Worm (Caenorhabditis elegans) whole organism, L1 larva: ENCODE data around the gene T28D6.6.

Experiments used
- C04F5.9 ChIP-seq: sonication (generic microtip); optimal IDR thresholded peaks from 2 replicates; lab custom pipeline; 2016; ENCODE audit warnings: missing genetic modification characterization, missing compliant biosample characterization
- C16A3.4 ChIP-seq: fragments of 150-350 bp; optimal IDR thresholded peaks from 2 replicates; lab custom pipeline; 2014; ENCODE audit warnings: missing biosample characterization, missing genetic modification characterization
- F16B12.6 ChIP-seq: fragments of 150-350 bp; optimal IDR thresholded peaks from 2 replicates; lab custom pipeline; 2014; ENCODE audit warnings: missing biosample characterization, missing genetic modification characterization
- alr-1 ChIP-seq: fragments of 200-800 bp; sonication (Bioruptor generic); optimal IDR thresholded peaks from 2 replicates; lab custom pipeline; 2018; ENCODE audit warnings: borderline replicate concordance, mild to moderate bottlenecking, missing genetic modification characterization, missing compliant biosample characterization
- aly-2 ChIP-seq: fragments of 150-350 bp; optimal IDR thresholded peaks from 2 replicates; lab custom pipeline; 2014; ENCODE audit warnings: missing biosample characterization, missing genetic modification characterization
- ama-1 ChIP-seq: fragments of 150-350 bp; optimal IDR thresholded peaks from 2 replicates; lab custom pipeline; 2014
- blmp-1 ChIP-seq: fragments of 150-350 bp; optimal IDR thresholded peaks from 2 replicates; lab custom pipeline; 2014; ENCODE audit warnings: missing biosample characterization, missing genetic modification characterization
- ceh-63 ChIP-seq: fragments of 200-800 bp; sonication (Bioruptor generic); optimal IDR thresholded peaks from 2 replicates; lab custom pipeline; 2018; ENCODE audit warnings: mild to moderate bottlenecking, missing genetic modification characterization, missing compliant biosample characterization
- ceh-8 ChIP-seq: fragments of 200-800 bp; sonication (Bioruptor generic); optimal IDR thresholded peaks from 2 replicates; lab custom pipeline; 2018; ENCODE audit warnings: mild to moderate bottlenecking, missing genetic modification characterization, moderate library complexity, missing compliant biosample characterization
- ceh-82 ChIP-seq, 3 experiments: fragments of 150-350 bp in 1 of 3; sonication (generic microtip) in 2 of 3; optimal IDR thresholded peaks; 2 replicates each; lab custom pipeline; 2014 to 2017; ENCODE audit warnings: missing biosample characterization in 3 of 3, missing genetic modification characterization in 3 of 3
- ceh-90 ChIP-seq: sonication (generic microtip); optimal IDR thresholded peaks from 2 replicates; lab custom pipeline; 2016; ENCODE audit warnings: missing genetic modification characterization, missing compliant biosample characterization
- dpl-1 ChIP-seq, 3 experiments: fragments of 150-350 bp in 2 of 3; sonication (generic microtip) in 1 of 3; optimal IDR thresholded peaks; 2 replicates each; lab custom pipeline; 2014 to 2017; ENCODE audit warnings: missing biosample characterization in 3 of 3, missing genetic modification characterization in 3 of 3, missing genetic modification reagents in 3 of 3
- dsc-1 ChIP-seq: sonication (generic microtip); optimal IDR thresholded peaks from 2 replicates; lab custom pipeline; 2016; ENCODE audit warnings: mild to moderate bottlenecking, missing genetic modification characterization, missing compliant biosample characterization
- efl-1 ChIP-seq, 4 experiments: fragments of 150-350 bp; optimal IDR thresholded peaks in 3 of 4; peaks in 1 of 4; 1 replicate in 1 of 4; 2 replicates in 3 of 4; lab custom pipeline; 2014; ENCODE audit warnings: missing biosample characterization in 2 of 4, missing genetic modification characterization in 2 of 4, missing genetic modification reagents in 2 of 4
- egl-13 ChIP-seq: sonication (generic microtip); optimal IDR thresholded peaks from 2 replicates; lab custom pipeline; 2016; ENCODE audit warnings: missing genotype, missing genetic modification reagents, missing genetic modification characterization, missing compliant biosample characterization
- elt-2 ChIP-seq: sonication (generic microtip); optimal IDR thresholded peaks from 2 replicates; lab custom pipeline; 2016; ENCODE audit warnings: missing genetic modification characterization, mild to moderate bottlenecking, inconsistent platforms, missing compliant biosample characterization, missing genetic modification reagents
- elt-3 ChIP-seq, 6 experiments: fragments of 150-350 bp in 1 of 6; sonication (generic microtip); optimal IDR thresholded peaks; 2 replicates each; lab custom pipeline; 2017 to 2018; ENCODE audit warnings: missing biosample characterization in 6 of 6, missing genetic modification characterization in 6 of 6, inconsistent platforms in 1 of 6
- ets-5 ChIP-seq: fragments of 200-800 bp; sonication (Bioruptor generic); IDR thresholded peaks from 2 replicates; pipeline ENCODE4 v1.3.6; 2022; ENCODE audit warnings: missing genetic modification characterization, missing compliant biosample characterization
- fkh-10 ChIP-seq: sonication (generic microtip); optimal IDR thresholded peaks from 2 replicates; lab custom pipeline; 2017; ENCODE audit warnings: missing biosample characterization, missing genetic modification reagents, missing genetic modification characterization
- fkh-8 ChIP-seq: sonication (generic microtip); optimal IDR thresholded peaks from 2 replicates; lab custom pipeline; 2016; ENCODE audit warnings: mild to moderate bottlenecking, missing genetic modification characterization, missing compliant biosample characterization
- fos-1 ChIP-seq: fragments of 150-350 bp; optimal IDR thresholded peaks from 2 replicates; lab custom pipeline; 2014; ENCODE audit warnings: missing biosample characterization, missing genetic modification characterization
- grh-1 ChIP-seq: fragments of 200-800 bp; sonication (Bioruptor generic); IDR thresholded peaks from 2 replicates; pipeline ENCODE4 v1.3.6; 2022; ENCODE audit warnings: missing genetic modification reagents, missing genetic modification characterization, missing compliant biosample characterization
- hpl-2 ChIP-seq: fragments of 150-350 bp; optimal IDR thresholded peaks from 2 replicates; lab custom pipeline; 2014; ENCODE audit warnings: missing biosample characterization, missing genetic modification reagents, missing genetic modification characterization
- irx-1 ChIP-seq: sonication (generic microtip); optimal IDR thresholded peaks from 2 replicates; lab custom pipeline; 2016; ENCODE audit warnings: missing genetic modification characterization, missing compliant biosample characterization
- lin-15B ChIP-seq: fragments of 150-350 bp; sonication (generic microtip); optimal IDR thresholded peaks from 3 replicates; lab custom pipeline; 2014; ENCODE audit warnings: missing biosample characterization, missing genetic modification characterization
- lin-35 ChIP-seq, 2 experiments: fragments of 150-350 bp; optimal IDR thresholded peaks; 2 replicates each; lab custom pipeline; 2014; ENCODE audit warnings: missing biosample characterization in 2 of 2, missing genetic modification characterization in 2 of 2, missing genetic modification reagents in 2 of 2
- lin-39 ChIP-seq: fragments of 150-350 bp; optimal IDR thresholded peaks from 2 replicates; lab custom pipeline; 2014; ENCODE audit warnings: missing biosample characterization, missing genetic modification reagents, missing genetic modification characterization
- lsy-2 ChIP-seq, 2 experiments: fragments of 150-350 bp; optimal IDR thresholded peaks; 2 replicates each; lab custom pipeline; 2014; ENCODE audit warnings: missing biosample characterization in 2 of 2, missing genetic modification characterization in 2 of 2
- nhr-47 ChIP-seq: sonication (generic microtip); optimal IDR thresholded peaks from 2 replicates; lab custom pipeline; 2016; ENCODE audit warnings: mild to moderate bottlenecking, missing genetic modification characterization, moderate library complexity, missing compliant biosample characterization
- nhr-71 ChIP-seq: sonication (generic microtip); optimal IDR thresholded peaks from 2 replicates; lab custom pipeline; 2016; ENCODE audit warnings: mild to moderate bottlenecking, missing genetic modification characterization, moderate library complexity, missing compliant biosample characterization
- nhr-84 ChIP-seq: sonication (generic microtip); optimal IDR thresholded peaks from 2 replicates; lab custom pipeline; 2017; ENCODE audit warnings: missing biosample characterization, missing genetic modification characterization
- nhr-85 ChIP-seq: sonication (generic microtip); peaks from one replicate; lab custom pipeline; 2016; ENCODE audit warnings: missing genetic modification characterization, inconsistent platforms, missing compliant biosample characterization
- skn-1 ChIP-seq: fragments of 150-350 bp; optimal IDR thresholded peaks from 2 replicates; lab custom pipeline; 2014; ENCODE audit warnings: missing biosample characterization, missing genetic modification characterization
- snpc-4 ChIP-seq: fragments of 150-350 bp; optimal IDR thresholded peaks from 2 replicates; lab custom pipeline; 2014; ENCODE audit warnings: missing biosample characterization, missing genetic modification characterization
- snu-23 ChIP-seq: sonication (generic microtip); optimal IDR thresholded peaks from 2 replicates; lab custom pipeline; 2016; ENCODE audit warnings: missing genetic modification characterization, missing compliant biosample characterization
- swsn-7 ChIP-seq: sonication (generic microtip); optimal IDR thresholded peaks from 2 replicates; lab custom pipeline; 2016; ENCODE audit warnings: missing genetic modification characterization, missing compliant biosample characterization
- tbx-2 ChIP-seq: sonication (generic microtip); optimal IDR thresholded peaks from 2 replicates; lab custom pipeline; 2016; ENCODE audit warnings: missing genetic modification characterization, missing compliant biosample characterization
- unc-130 ChIP-seq: fragments of 150-350 bp; optimal IDR thresholded peaks from 2 replicates; lab custom pipeline; 2017; ENCODE audit warnings: missing biosample characterization, missing genetic modification characterization, inconsistent platforms
- unc-62 ChIP-seq: fragments of 150-350 bp; optimal IDR thresholded peaks from 2 replicates; lab custom pipeline; 2014; ENCODE audit warnings: missing biosample characterization, missing genetic modification reagents, missing genetic modification characterization
- unc-86 ChIP-seq: sonication (generic microtip); optimal IDR thresholded peaks from 2 replicates; lab custom pipeline; 2016; ENCODE audit warnings: missing genetic modification characterization, missing compliant biosample characterization
- xbp-1 ChIP-seq: sonication (generic microtip); optimal IDR thresholded peaks from 2 replicates; lab custom pipeline; 2016; ENCODE audit warnings: missing genetic modification characterization, missing compliant biosample characterization
- zip-4 ChIP-seq: fragments of 200-800 bp; sonication (Bioruptor generic); optimal IDR thresholded peaks from 2 replicates; lab custom pipeline; 2018; ENCODE audit warnings: mild to moderate bottlenecking, missing genetic modification characterization, moderate library complexity, missing compliant biosample characterization

The T28D6.6 gene

ce11 chrIII:11343041-11343440, at the start of gene T28D6.6, which contains the start of gene pen-2:
T28D6.6 (minus strand) TSS chrIII:11343108.
pen-2 (plus strand) TSS chrIII:11343322.
- TF ChIP-seq efl-1 (optimal IDR thresholded peaks at IDR 0.05; lab: Kevin White, UChicago) = peak; percentile 25 to 57
- peak; percentile 65 to 87 for TF ChIP-seq efl-1 (GFP tag; optimal IDR thresholded peaks at IDR 0.05 in 1 of 2; lab: Kevin White, UChicago)
- TF ChIP-seq lin-15B (tag; lab: Kevin White, UChicago) = no peak
- peak; percentile 75 for TF ChIP-seq unc-130 (tag; lab: Kevin White, UChicago)
- peak; percentile 27 for TF ChIP-seq nhr-71 (tag; lab: Kevin White, UChicago)
- no peak for TF ChIP-seq fkh-10
- no peak for TF ChIP-seq ceh-90 (tag; lab: Kevin White, UChicago)
- TF ChIP-seq tbx-2 (tag; lab: Kevin White, UChicago) = peak; percentile 37
- no peak for TF ChIP-seq egl-13
- TF ChIP-seq dsc-1 (tag; lab: Kevin White, UChicago) = peak; percentile 16
- TF ChIP-seq zip-4 (GFP tag; lab: Kevin White, UChicago) = no peak
- TF ChIP-seq alr-1 = no peak
- TF ChIP-seq ceh-82 (tag; optimal IDR thresholded peaks at IDR 0.05; lab: Kevin White, UChicago) = peak in 2 of 3 experiments; percentile 2 to 39
- peak; percentile 59 for TF ChIP-seq ceh-8
- TF ChIP-seq elt-3 (tag; optimal IDR thresholded peaks at IDR 0.05; lab: Kevin White, UChicago) = peak in 1 of 6 experiments; percentile 1
- peak; percentile 53 for TF ChIP-seq snu-23
- no peak for TF ChIP-seq irx-1
- TF ChIP-seq F16B12.6 (tag; lab: Kevin White, UChicago) = peak; percentile 89
- peak; percentile 20 for TF ChIP-seq unc-86
- TF ChIP-seq lin-39 = peak; percentile 16
- peak; percentile 41 to 58 for TF ChIP-seq lin-35 (GFP tag; optimal IDR thresholded peaks at IDR 0.05; lab: Kevin White, UChicago)
- TF ChIP-seq dpl-1 (GFP tag; optimal IDR thresholded peaks at IDR 0.05; lab: Kevin White, UChicago) = peak; percentile 37 to 60 (median 54)
- no peak for TF ChIP-seq ceh-63 (GFP tag; lab: Kevin White, UChicago)
- peak; percentile 30 for TF ChIP-seq xbp-1 (tag; lab: Kevin White, UChicago)
- no peak for TF ChIP-seq fkh-8
- peak; percentile 24 to 52 for TF ChIP-seq lsy-2 (tag; optimal IDR thresholded peaks at IDR 0.05; lab: Kevin White, UChicago)
- TF ChIP-seq skn-1 (tag; lab: Kevin White, UChicago) = no peak
- peak; percentile 2 for TF ChIP-seq C16A3.4 (tag; lab: Kevin White, UChicago)
- TF ChIP-seq fos-1 (tag; lab: Kevin White, UChicago) = no peak
- peak; percentile 13 for TF ChIP-seq swsn-7 (tag; lab: Kevin White, UChicago)
- peak; percentile 51 for TF ChIP-seq nhr-47 (tag; lab: Kevin White, UChicago)
- TF ChIP-seq snpc-4 (tag; lab: Kevin White, UChicago) = no peak
- TF ChIP-seq, all 84 proteins: peak for 19

ce11 chrIII:11391601-11392520, 49.0 kb upstream of the T28D6.6 start:
- peak; percentile 6 for TF ChIP-seq tbx-2 (tag; lab: Kevin White, UChicago)
- TF ChIP-seq C04F5.9 (tag; lab: Kevin White, UChicago) = no peak
- TF ChIP-seq ceh-82 (tag; optimal IDR thresholded peaks at IDR 0.05; lab: Kevin White, UChicago) = no peak
- no peak for TF ChIP-seq efl-1 (optimal IDR thresholded peaks at IDR 0.05; lab: Kevin White, UChicago)
- peak in 1 of 2 experiments; percentile 89 for TF ChIP-seq efl-1 (GFP tag; optimal IDR thresholded peaks at IDR 0.05 in 1 of 2; lab: Kevin White, UChicago)
- no peak for TF ChIP-seq hpl-2 (GFP tag; lab: Kevin White, UChicago)
- TF ChIP-seq blmp-1 (tag; lab: Kevin White, UChicago) = no peak
- TF ChIP-seq ama-1 = no peak
- TF ChIP-seq unc-62 (GFP tag; lab: Kevin White, UChicago) = no peak
- TF ChIP-seq nhr-85 (tag; lab: Kevin White, UChicago) = peak; percentile 12
- no peak for TF ChIP-seq aly-2 (tag; lab: Kevin White, UChicago)
- no peak for TF ChIP-seq elt-2 (tag; lab: Kevin White, UChicago)
- TF ChIP-seq nhr-84 = no peak
- no peak for TF ChIP-seq grh-1
- peak; percentile 71 for TF ChIP-seq fkh-10
- no peak for TF ChIP-seq ets-5
